Fruit fly (Drosophila melanogaster) whole organism, embryonic: ENCODE results near the gene CG13476.
A peak's percentile ranks its signal among the peaks of the same experiment; 100 is the strongest.

ENCODE experiments used
- Med ChIP-seq: fragments of 200-800 bp; sonication (Bioruptor generic); peaks from one replicate; lab custom pipeline; 2016; ENCODE audit warnings: missing biosample characterization, missing genetic modification characterization, mild to moderate bottlenecking, inconsistent platforms, moderate library complexity
- exex ChIP-seq: fragments of 200-800 bp; sonication (Bioruptor generic); optimal IDR thresholded peaks from 4 replicates; lab custom pipeline; 2018; ENCODE audit warnings: missing biosample characterization, mild to moderate bottlenecking, missing genetic modification characterization, moderate library complexity
- lab ChIP-seq: fragments of 200-800 bp; sonication (Bioruptor generic); optimal IDR thresholded peaks from 3 replicates; lab custom pipeline; 2017; ENCODE audit warnings: missing biosample characterization, missing genetic modification characterization, mild to moderate bottlenecking, moderate library complexity, missing genetic modification reagents
- mam ChIP-seq: fragments of 200-800 bp; sonication (Bioruptor generic); optimal IDR thresholded peaks from 3 replicates; lab custom pipeline; 2016; ENCODE audit warnings: missing biosample characterization, missing genetic modification characterization
- mld ChIP-seq: fragments of 200-800 bp; sonication (Bioruptor generic); IDR thresholded peaks from 3 replicates; pipeline ENCODE4 v1.3.6; 2022; ENCODE audit warnings: missing biosample characterization, missing genetic modification characterization; ENCODE audit not compliant: partially characterized antibody
- shn ChIP-seq: fragments of 200-800 bp; sonication (Bioruptor generic); optimal IDR thresholded peaks from 3 replicates; lab custom pipeline; 2016; ENCODE audit warnings: missing biosample characterization, missing genetic modification characterization

DNA sequence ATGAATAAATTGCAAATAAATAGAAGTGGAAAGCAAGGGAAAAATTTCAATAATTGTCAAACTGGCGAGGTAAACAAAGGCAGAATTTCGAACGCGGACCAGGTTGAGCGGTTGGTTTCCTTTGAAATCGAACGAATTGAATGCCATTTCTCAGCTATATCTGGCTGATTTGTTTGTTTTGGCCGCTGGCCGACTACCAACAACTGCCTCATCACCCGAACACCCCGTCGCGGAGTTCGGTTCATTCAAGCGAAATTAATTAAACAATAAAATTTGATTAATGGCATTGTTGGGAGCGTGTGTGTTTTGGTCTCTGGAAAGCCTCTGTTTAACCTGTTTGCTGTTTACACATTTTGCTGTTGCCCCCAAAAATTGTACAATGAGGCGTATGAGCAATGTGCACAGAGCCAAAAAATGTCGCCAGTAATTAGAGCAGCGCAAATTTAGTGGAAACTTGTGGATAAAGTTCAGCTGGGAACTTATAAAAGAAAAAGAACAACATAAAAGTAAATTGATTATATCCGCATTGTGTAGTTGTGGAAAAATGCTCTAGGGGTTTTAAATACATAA lies 47.7 kb upstream of the CG13476 start:
- no peak for TF ChIP-seq mld (GFP tag; lab: Robert Waterston, UW)
- TF ChIP-seq shn (GFP tag; lab: Kevin White, UChicago): no peak
- TF ChIP-seq mam: no peak
- peak; percentile 73 for TF ChIP-seq Med (GFP tag; lab: Kevin White, UChicago)
- no peak for TF ChIP-seq exex
- peak; percentile 69 for TF ChIP-seq lab (GFP tag; lab: Kevin White, UChicago)
